In the genomic region with DNA sequence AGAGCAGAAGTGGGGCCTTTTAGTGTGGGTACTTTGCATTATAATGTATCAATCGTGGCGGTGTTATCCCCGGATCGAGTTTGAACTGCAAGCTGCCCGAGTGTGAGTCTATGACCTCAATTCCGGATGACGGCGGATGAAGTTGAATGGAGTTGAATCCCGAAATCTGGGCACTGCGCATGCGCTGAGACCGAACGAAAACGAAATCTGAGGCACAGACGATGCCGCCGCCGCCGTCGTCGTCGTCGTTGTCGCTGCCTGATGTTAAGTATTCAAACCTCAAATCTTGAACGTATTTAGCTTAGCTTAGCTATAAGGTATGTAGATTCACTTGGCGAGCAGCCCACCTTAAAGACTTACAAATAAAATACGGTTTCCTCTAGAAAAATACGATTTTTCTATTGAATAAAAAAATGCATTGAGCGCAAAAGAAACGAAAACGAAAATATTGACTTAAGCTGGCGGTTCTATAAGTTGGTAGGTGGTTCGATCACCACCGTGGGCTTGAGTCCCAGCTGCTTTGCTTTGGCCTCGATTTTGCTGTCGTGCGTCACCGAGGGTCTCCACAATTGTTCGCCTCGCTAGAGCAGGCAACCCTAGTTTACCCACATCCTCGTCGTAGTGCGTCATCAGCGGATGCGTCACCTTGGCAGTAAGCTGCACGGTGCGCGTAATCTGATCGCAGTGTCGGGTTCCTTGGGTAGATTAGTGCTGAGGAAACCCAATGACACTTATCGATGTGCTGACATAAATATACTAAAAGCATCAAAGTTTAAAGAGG, we compare ENCODE assay signal across 5 fruit fly cellular contexts.
TF ChIP-seq lines count a peak whose summit lies in the region.

No protein-coding gene starts in this region.

- no peak for TF ChIP-seq CTCF in whole organism, embryonic (GFP tag; optimal IDR thresholded peaks at IDR 0.05; lab: Kevin White, UChicago)

TF ChIP-seq in whole organism, adult, 20 proteins besides CTCF, POLR2A, EP300 and RAD21 (continues in another document):
- TF ChIP-seq CG12768 (GFP tag; optimal IDR thresholded peaks at IDR 0.05; lab: Kevin White, UChicago) (no peak), Clk (GFP tag; optimal IDR thresholded peaks at IDR 0.05; lab: Kevin White, UChicago) (no peak), CG33017 (tag; optimal IDR thresholded peaks at IDR 0.05; lab: Kevin White, UChicago) (no peak), kay (GFP tag; lab: Kevin White, UChicago; ENCODE audit: borderline replicate concordance) (peak; percentile 34), CG7101 (tag; optimal IDR thresholded peaks at IDR 0.05; lab: Kevin White, UChicago) (no peak), ovo (GFP tag; optimal IDR thresholded peaks at IDR 0.05; lab: Kevin White, UChicago) (no peak), CG11617 (GFP tag; optimal IDR thresholded peaks at IDR 0.05; lab: Kevin White, UChicago) (peak; percentile 9), tj (GFP tag; optimal IDR thresholded peaks at IDR 0.05; lab: Kevin White, UChicago) (peak; percentile 88), toe (GFP tag; optimal IDR thresholded peaks at IDR 0.05; lab: Kevin White, UChicago) (peak; percentile 17), Crg-1 (GFP tag; optimal IDR thresholded peaks at IDR 0.05; lab: Kevin White, UChicago) (no peak), CG1620 (GFP tag; optimal IDR thresholded peaks at IDR 0.05; lab: Kevin White, UChicago) (no peak), CG14711 (tag; optimal IDR thresholded peaks at IDR 0.05; lab: Kevin White, UChicago) (peak; percentile 75), cic (GFP tag; optimal IDR thresholded peaks at IDR 0.05; lab: Kevin White, UChicago) (no peak), Mnt (GFP tag; optimal IDR thresholded peaks at IDR 0.05; lab: Kevin White, UChicago) (no peak), CG7045 (GFP tag; optimal IDR thresholded peaks at IDR 0.05; lab: Kevin White, UChicago) (no peak), cnc (optimal IDR thresholded peaks at IDR 0.05; lab: Kevin White, UChicago) (no peak), Hr96 (GFP tag; optimal IDR thresholded peaks at IDR 0.05; lab: Kevin White, UChicago) (no peak)

TF ChIP-seq in whole organism, embryonic, 481 proteins besides CTCF, POLR2A, EP300 and RAD21 (continues in another document):
- TF ChIP-seq knrl (GFP tag; IDR thresholded peaks at IDR 0.05; lab: Robert Waterston, UW; ENCODE audit: partially characterized antibody) (0 out of 3 replicates have a peak, but pooled peaks have one; percentile 16), vvl (GFP tag; IDR thresholded peaks at IDR 0.05; lab: Robert Waterston, UW) (peak; percentile 34; the same call in 1 of the 2 replicates), Deaf1 (tag; optimal IDR thresholded peaks at IDR 0.05; lab: Kevin White, UChicago) (peak; percentile 62), fd96Cb (tag; optimal IDR thresholded peaks at IDR 0.05; lab: Kevin White, UChicago) (no peak), Chrac-16 (GFP tag; optimal IDR thresholded peaks at IDR 0.05; lab: Kevin White, UChicago) (no peak), ewg (GFP tag; optimal IDR thresholded peaks at IDR 0.05; lab: Kevin White, UChicago) (peak; percentile 55), CG18476 (GFP tag; optimal IDR thresholded peaks at IDR 0.05; lab: Kevin White, UChicago) (peak; percentile 83), sob (GFP tag; IDR thresholded peaks at IDR 0.05; lab: Robert Waterston, UW) (peak; percentile 38), hkb (optimal IDR thresholded peaks at IDR 0.05; lab: Kevin White, UChicago) (peak; percentile 36), hkb (GFP tag; IDR thresholded peaks at IDR 0.05; lab: Robert Waterston, UW) (no peak), CG3995 (GFP tag; optimal IDR thresholded peaks at IDR 0.05; lab: Kevin White, UChicago) (no peak), CG8765 (GFP tag; IDR thresholded peaks at IDR 0.05; lab: Robert Waterston, UW) (no peak), Opbp (GFP tag; IDR thresholded peaks at IDR 0.05; lab: Robert Waterston, UW; ENCODE audit: partially characterized antibody) (0 out of 3 replicates have a peak, but pooled peaks have one; percentile 37), sens (GFP tag; lab: Kevin White, UChicago) (peak; percentile 9), Atf6 (GFP tag; IDR thresholded peaks at IDR 0.05; lab: Robert Waterston, UW) (0 out of 2 replicates have a peak, but pooled peaks have one; percentile 8)

TF ChIP-seq in whole organism, prepupa, 60 proteins besides CTCF, POLR2A, EP300 and RAD21:
- TF ChIP-seq svp (GFP tag; lab: Kevin White, UChicago) (peak; percentile 45), CG31627 (GFP tag; optimal IDR thresholded peaks at IDR 0.05; lab: Kevin White, UChicago) (no peak)

TF ChIP-seq in whole organism, pupa, 21 proteins besides CTCF, POLR2A, EP300 and RAD21:
- no peak for TF ChIP-seq CG15710 (tag; optimal IDR thresholded peaks at IDR 0.05; lab: Kevin White, UChicago)
- no peak for TF ChIP-seq CG12605 (GFP tag; IDR thresholded peaks at IDR 0.05; lab: Robert Waterston, UW)
- no peak for TF ChIP-seq CG34367 (tag; optimal IDR thresholded peaks at IDR 0.05; lab: Kevin White, UChicago)
- TF ChIP-seq Ets98B (GFP tag; IDR thresholded peaks at IDR 0.05; lab: Robert Waterston, UW) = 0 out of 2 replicates have a peak, but pooled peaks have one; percentile 12
- TF ChIP-seq CG32121 (GFP tag; IDR thresholded peaks at IDR 0.05; lab: Robert Waterston, UW) = peak; percentile 40; the same call in 1 of the 2 replicates
- no peak for TF ChIP-seq Snoo (tag; optimal IDR thresholded peaks at IDR 0.05; lab: Kevin White, UChicago)
- TF ChIP-seq CG4496 (GFP tag; IDR thresholded peaks at IDR 0.05; lab: Robert Waterston, UW) = no peak
- TF ChIP-seq CG17806 (tag; optimal IDR thresholded peaks at IDR 0.05; lab: Kevin White, UChicago) = no peak
- no peak for TF ChIP-seq Pif1A (GFP tag; optimal IDR thresholded peaks at IDR 0.05; lab: Kevin White, UChicago)
- no peak for TF ChIP-seq CG8159 (tag; optimal IDR thresholded peaks at IDR 0.05; lab: Kevin White, UChicago)
- TF ChIP-seq CG8301 (tag; optimal IDR thresholded peaks at IDR 0.05; lab: Kevin White, UChicago) = no peak
- TF ChIP-seq CG14655 (GFP tag; optimal IDR thresholded peaks at IDR 0.05; lab: Kevin White, UChicago) = no peak
- TF ChIP-seq rn (GFP tag; IDR thresholded peaks at IDR 0.05; lab: Robert Waterston, UW) = no peak
- no peak for TF ChIP-seq fd96Ca (GFP tag; IDR thresholded peaks at IDR 0.05; lab: Robert Waterston, UW)
- TF ChIP-seq CG10348 (GFP tag; IDR thresholded peaks at IDR 0.05; lab: Robert Waterston, UW) = no peak
- no peak for TF ChIP-seq EcR (GFP tag; optimal IDR thresholded peaks at IDR 0.05; lab: Kevin White, UChicago)

TF ChIP-seq in whole organism, wandering third instar larva, 38 proteins besides CTCF, POLR2A, EP300 and RAD21:
- TF ChIP-seq Dif (GFP tag; optimal IDR thresholded peaks at IDR 0.05; lab: Kevin White, UChicago; ENCODE audit: partially characterized antibody) (peak; percentile 45), N (GFP tag; optimal IDR thresholded peaks at IDR 0.05; lab: Kevin White, UChicago) (no peak)
